Worm (Caenorhabditis elegans) whole organism, mixed stage, embryonic: ENCODE measurements around the gene Y45F10D.14.
A peak's percentile ranks its signal among the peaks of the same experiment; 100 is the strongest.

Source experiments
- M03D4.4 ChIP-seq: sonication (generic microtip); optimal IDR thresholded peaks from 2 replicates; lab custom pipeline; 2017; ENCODE audit warnings: mild to moderate bottlenecking, missing genetic modification characterization, missing compliant biosample characterization
- bed-3 ChIP-seq: fragments of 200-800 bp; sonication (Bioruptor generic); optimal IDR thresholded peaks from 3 replicates; lab custom pipeline; 2018; ENCODE audit warnings: mild to moderate bottlenecking, missing genetic modification characterization, moderate library complexity, missing compliant biosample characterization
- blmp-1 ChIP-seq: fragments of 150-350 bp; optimal IDR thresholded peaks from 2 replicates; lab custom pipeline; 2014; ENCODE audit warnings: missing biosample characterization, missing genetic modification characterization
- ceh-39 ChIP-seq: fragments of 150-350 bp; optimal IDR thresholded peaks from 2 replicates; lab custom pipeline; 2014; ENCODE audit warnings: missing biosample characterization, missing genetic modification characterization
- ceh-43 ChIP-seq: fragments of 200-800 bp; sonication (Bioruptor generic); optimal IDR thresholded peaks from 2 replicates; lab custom pipeline; 2018; ENCODE audit warnings: mild to moderate bottlenecking, missing genetic modification characterization, moderate library complexity, missing compliant biosample characterization
- ceh-83 ChIP-seq: fragments of 200-800 bp; sonication (Bioruptor generic); optimal IDR thresholded peaks from 2 replicates; lab custom pipeline; 2018; ENCODE audit warnings: mild to moderate bottlenecking, missing genetic modification characterization, missing compliant biosample characterization
- ces-1 ChIP-seq: fragments of 150-350 bp; optimal IDR thresholded peaks from 2 replicates; lab custom pipeline; 2014; ENCODE audit warnings: missing biosample characterization, missing genetic modification reagents, missing genetic modification characterization
- cnd-1 ChIP-seq: fragments of 200-800 bp; sonication (Bioruptor generic); optimal IDR thresholded peaks from 2 replicates; lab custom pipeline; 2018; ENCODE audit warnings: mild to moderate bottlenecking, missing genetic modification characterization, missing compliant biosample characterization
- drap-1 ChIP-seq: fragments of 200-800 bp; sonication (Bioruptor generic); optimal IDR thresholded peaks from 3 replicates; lab custom pipeline; 2018; ENCODE audit warnings: mild to moderate bottlenecking, missing genetic modification characterization, missing compliant biosample characterization
- elt-1 ChIP-seq: sonication (generic microtip); optimal IDR thresholded peaks from 2 replicates; lab custom pipeline; 2017; ENCODE audit warnings: missing genetic modification characterization, mild to moderate bottlenecking, missing compliant biosample characterization, antibody characterized with exemption, moderate library complexity, borderline replicate concordance; ENCODE audit not compliant: insufficient read depth
- elt-3 ChIP-seq: fragments of 150-350 bp; optimal IDR thresholded peaks from 2 replicates; lab custom pipeline; 2014; ENCODE audit warnings: missing biosample characterization, missing genetic modification characterization
- flh-1 ChIP-seq: fragments of 200-800 bp; sonication (Bioruptor generic); optimal IDR thresholded peaks from 2 replicates; lab custom pipeline; 2018; ENCODE audit warnings: mild to moderate bottlenecking, missing genetic modification characterization, moderate library complexity, missing compliant biosample characterization
- ham-2 ChIP-seq: fragments of 200-800 bp; sonication (Bioruptor generic); optimal IDR thresholded peaks from 2 replicates; lab custom pipeline; 2018; ENCODE audit warnings: mild to moderate bottlenecking, missing genetic modification characterization, missing compliant biosample characterization
- hlh-1 ChIP-seq: fragments of 150-350 bp; optimal IDR thresholded peaks from 2 replicates; lab custom pipeline; 2014; ENCODE audit warnings: missing biosample characterization, missing genetic modification reagents, missing genetic modification characterization
- lin-13 ChIP-seq: fragments of 150-350 bp; optimal IDR thresholded peaks from 2 replicates; lab custom pipeline; 2014; ENCODE audit warnings: missing biosample characterization, missing genetic modification characterization
- lin-32 ChIP-seq: fragments of 200-800 bp; sonication (Bioruptor generic); optimal IDR thresholded peaks from 2 replicates; lab custom pipeline; 2018; ENCODE audit warnings: mild to moderate bottlenecking, missing genetic modification characterization, missing compliant biosample characterization
- lsy-2 ChIP-seq: fragments of 150-350 bp; optimal IDR thresholded peaks from 2 replicates; lab custom pipeline; 2014; ENCODE audit warnings: missing biosample characterization, missing genetic modification characterization
- mab-5 ChIP-seq: fragments of 150-350 bp; optimal IDR thresholded peaks from 2 replicates; lab custom pipeline; 2014; ENCODE audit warnings: missing biosample characterization, missing genetic modification characterization
- mep-1 ChIP-seq: fragments of 150-350 bp; optimal IDR thresholded peaks from 2 replicates; lab custom pipeline; 2017; ENCODE audit warnings: missing biosample characterization, missing genetic modification reagents, missing genetic modification characterization, inconsistent platforms
- mls-2 ChIP-seq: sonication (generic microtip); optimal IDR thresholded peaks from 2 replicates; lab custom pipeline; 2016; ENCODE audit warnings: mild to moderate bottlenecking, missing genetic modification characterization, moderate library complexity, missing compliant biosample characterization
- nhr-12 ChIP-seq: fragments of 150-350 bp; optimal IDR thresholded peaks from 2 replicates; lab custom pipeline; 2014; ENCODE audit warnings: missing biosample characterization, missing genetic modification characterization
- nhr-2 ChIP-seq: fragments of 150-350 bp; optimal IDR thresholded peaks from 2 replicates; lab custom pipeline; 2014; ENCODE audit warnings: missing biosample characterization, missing genetic modification characterization
- nhr-237 ChIP-seq: fragments of 150-350 bp; optimal IDR thresholded peaks from 2 replicates; lab custom pipeline; 2014; ENCODE audit warnings: missing biosample characterization, missing genetic modification characterization
- nhr-28 ChIP-seq: fragments of 150-350 bp; optimal IDR thresholded peaks from 2 replicates; lab custom pipeline; 2014; ENCODE audit warnings: missing biosample characterization, missing genetic modification characterization
- nhr-76 ChIP-seq: sonication (generic microtip); optimal IDR thresholded peaks from 2 replicates; lab custom pipeline; 2017; ENCODE audit warnings: missing biosample characterization, missing genetic modification characterization
- pha-4 ChIP-seq: fragments of 150-350 bp; optimal IDR thresholded peaks from 2 replicates; lab custom pipeline; 2018; ENCODE audit warnings: missing biosample characterization, missing genetic modification reagents, missing genetic modification characterization
- sem-2 ChIP-seq: fragments of 200-800 bp; sonication (Bioruptor generic); optimal IDR thresholded peaks from 2 replicates; lab custom pipeline; 2018; ENCODE audit warnings: mild to moderate bottlenecking, missing genetic modification characterization, missing compliant biosample characterization
- snpc-4 ChIP-seq: fragments of 150-350 bp; optimal IDR thresholded peaks from 2 replicates; lab custom pipeline; 2014; ENCODE audit warnings: missing biosample characterization, missing genetic modification characterization
- sptf-1 ChIP-seq: sonication (generic microtip); optimal IDR thresholded peaks from 2 replicates; lab custom pipeline; 2017; ENCODE audit warnings: mild to moderate bottlenecking, missing genetic modification characterization, moderate library complexity, missing compliant biosample characterization
- tbx-8 ChIP-seq: fragments of 200-800 bp; sonication (Bioruptor generic); optimal IDR thresholded peaks from 2 replicates; lab custom pipeline; 2018; ENCODE audit warnings: mild to moderate bottlenecking, missing genetic modification characterization, moderate library complexity, missing compliant biosample characterization
- unc-120 ChIP-seq: sonication (generic microtip); optimal IDR thresholded peaks from 2 replicates; lab custom pipeline; 2017; ENCODE audit warnings: missing genetic modification characterization, missing compliant biosample characterization; ENCODE audit not compliant: poor library complexity, severe bottlenecking
- unc-39 ChIP-seq: fragments of 150-350 bp; optimal IDR thresholded peaks from 2 replicates; lab custom pipeline; 2014; ENCODE audit warnings: missing biosample characterization, missing genetic modification characterization
- unc-62 ChIP-seq: fragments of 150-350 bp; optimal IDR thresholded peaks from 2 replicates; lab custom pipeline; 2014; ENCODE audit warnings: missing biosample characterization, missing genetic modification reagents, missing genetic modification characterization
- zip-8 ChIP-seq: fragments of 150-350 bp; optimal IDR thresholded peaks from 2 replicates; lab custom pipeline; 2014; ENCODE audit warnings: missing biosample characterization, missing genetic modification characterization
- ztf-11 ChIP-seq: fragments of 150-350 bp; optimal IDR thresholded peaks from 2 replicates; lab custom pipeline; 2014; ENCODE audit warnings: missing biosample characterization, missing genetic modification characterization

Y45F10D.14 gene

DNA sequence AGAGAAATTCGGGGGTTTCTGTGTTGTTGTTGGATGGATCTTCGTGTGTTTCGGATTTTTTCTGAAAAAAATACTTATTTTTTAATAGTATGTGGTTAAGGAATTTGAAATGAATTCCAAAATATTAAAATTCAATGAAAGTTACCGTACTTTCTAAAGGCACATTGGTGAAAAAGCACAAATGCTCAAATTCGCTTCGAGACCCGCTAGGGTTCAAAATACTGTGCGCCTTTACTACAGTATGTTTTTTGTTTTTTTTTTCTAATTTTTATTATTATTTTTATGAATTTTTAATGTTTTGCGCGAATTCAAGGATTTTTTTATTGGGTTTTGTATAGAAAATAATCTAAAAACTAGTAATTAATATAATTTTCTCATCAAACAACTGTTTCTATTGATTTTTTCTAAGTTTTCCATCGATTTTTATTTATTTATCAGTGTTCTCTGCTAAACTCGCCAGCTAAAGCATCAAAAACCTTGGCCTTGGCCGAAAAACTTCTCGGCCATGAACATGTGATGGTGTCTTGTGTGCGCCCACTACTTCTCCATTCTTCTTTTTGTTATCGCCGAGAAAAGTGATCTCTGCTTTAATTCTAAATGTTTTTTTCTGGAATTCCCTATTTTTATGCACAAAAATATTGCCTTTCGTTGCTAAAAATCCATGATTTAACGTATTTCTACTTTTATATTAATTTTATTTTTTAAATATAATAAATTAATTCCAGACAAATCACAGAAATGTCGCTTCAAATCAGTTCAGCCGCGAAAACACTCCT lies 24.2 kb downstream of the Y45F10D.14 start, which contains the start of gene iscu-1:
Gene iscu-1, plus strand, starts transcription at position 726 of the 776 bp plus-strand sequence.
- TF ChIP-seq mep-1 (tag; lab: Kevin White, UChicago) (peak; percentile 4), ces-1 (peak; percentile 9), sptf-1 (peak; percentile 24), unc-62 (no peak)

DNA sequence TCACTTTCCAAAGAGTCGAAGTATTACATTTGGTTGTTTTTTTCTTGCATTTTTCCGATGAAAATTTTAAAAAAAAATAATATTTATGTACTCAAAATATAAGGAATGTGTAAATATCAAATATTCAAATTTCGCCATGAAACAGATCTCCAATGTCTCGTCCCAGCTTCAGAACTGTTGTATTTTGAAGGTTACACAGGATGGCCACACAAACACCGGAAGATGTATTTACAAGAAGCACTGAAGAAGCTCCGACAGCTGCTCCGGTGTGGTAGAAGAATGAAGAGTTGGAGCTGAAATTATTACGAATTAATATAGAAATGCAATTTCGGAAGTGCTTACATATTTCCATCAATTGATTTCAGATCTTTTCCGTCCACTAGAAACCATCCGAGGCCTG lies 25.3 kb downstream of the Y45F10D.14 start:
- no peak for TF ChIP-seq mep-1 (tag; lab: Kevin White, UChicago)
- no peak for TF ChIP-seq hlh-1 (tag; lab: Kevin White, UChicago)
- no peak for TF ChIP-seq ceh-83 (GFP tag; lab: Kevin White, UChicago)
- no peak for TF ChIP-seq unc-62
- TF ChIP-seq drap-1 (GFP tag; lab: Kevin White, UChicago), result no peak
- TF ChIP-seq pha-4 (tag; lab: Kevin White, UChicago), result no peak
- no peak for TF ChIP-seq unc-39 (tag; lab: Kevin White, UChicago)
- no peak for TF ChIP-seq nhr-2 (tag; lab: Kevin White, UChicago)

DNA sequence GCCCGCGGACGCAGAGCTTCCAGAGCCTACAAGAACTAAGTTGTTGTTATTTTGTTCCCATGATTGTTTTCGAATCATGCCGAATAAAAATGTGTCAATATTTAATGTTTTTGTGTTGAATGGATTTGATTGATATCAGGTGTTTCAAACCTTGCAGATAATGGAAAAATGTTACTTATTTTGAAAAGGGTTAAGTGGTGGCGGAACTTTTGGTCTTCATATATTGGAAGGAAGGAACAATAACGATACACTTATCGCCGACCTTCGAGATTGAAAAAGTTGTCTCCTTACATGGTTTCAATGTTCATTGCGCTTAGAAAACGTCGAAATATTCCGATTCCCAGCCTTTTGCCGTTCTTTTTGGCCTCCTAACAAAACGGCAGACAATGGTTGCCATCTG lies 28.9 kb downstream of the Y45F10D.14 start, which contains the start of gene gly-10:
Gene gly-10, plus strand, starts transcription at position 387 of the 400 bp plus-strand sequence.
- TF ChIP-seq mep-1 (tag; lab: Kevin White, UChicago), result no peak
- TF ChIP-seq elt-1 (tag; lab: Kevin White, UChicago), result no peak
- no peak for TF ChIP-seq unc-120 (tag; lab: Kevin White, UChicago)
- no peak for TF ChIP-seq nhr-2 (tag; lab: Kevin White, UChicago)
- no peak for TF ChIP-seq hlh-1 (tag; lab: Kevin White, UChicago)
- TF ChIP-seq flh-1 (GFP tag; lab: Kevin White, UChicago), result no peak
- no peak for TF ChIP-seq sem-2 (GFP tag; lab: Kevin White, UChicago)
- TF ChIP-seq tbx-8, result no peak
- no peak for TF ChIP-seq snpc-4 (tag; lab: Kevin White, UChicago)
- TF ChIP-seq nhr-76 (tag; lab: Kevin White, UChicago), result no peak

DNA sequence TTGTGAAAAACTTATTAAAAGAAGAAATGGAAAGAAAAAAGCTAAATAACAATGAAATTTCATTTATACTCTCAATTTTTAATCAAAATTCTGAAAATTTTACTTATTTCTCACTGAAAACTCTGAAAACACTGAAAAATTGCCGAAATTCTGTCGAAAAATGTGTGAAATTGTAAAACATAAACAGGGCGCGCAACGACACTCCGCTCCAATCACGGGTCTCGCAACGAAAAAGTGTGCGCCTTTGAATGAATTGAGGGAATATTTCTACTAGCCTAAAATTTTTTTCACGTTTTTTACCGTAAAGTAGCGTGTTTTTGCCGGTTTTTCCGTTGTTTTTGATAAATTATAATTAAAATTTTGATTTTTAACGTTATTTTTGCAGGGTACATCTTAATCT lies 30.1 kb downstream of the Y45F10D.14 start, which contains the start of gene rpl-18:
Gene rpl-18, plus strand, starts transcription at position 386 of the 400 bp plus-strand sequence.
- TF ChIP-seq snpc-4 (tag; lab: Kevin White, UChicago) (no peak), ham-2 (no peak), unc-120 (tag; lab: Kevin White, UChicago) (peak; percentile 30), unc-62 (no peak), nhr-237 (peak; percentile 45), flh-1 (GFP tag; lab: Kevin White, UChicago) (no peak), mls-2 (tag; lab: Kevin White, UChicago) (no peak), elt-1 (tag; lab: Kevin White, UChicago) (no peak), nhr-76 (tag; lab: Kevin White, UChicago) (no peak), mab-5 (no peak), M03D4.4 (tag; lab: Kevin White, UChicago) (no peak), nhr-2 (tag; lab: Kevin White, UChicago) (no peak), lsy-2 (tag; lab: Kevin White, UChicago) (peak; percentile 80), nhr-28 (tag; lab: Kevin White, UChicago) (no peak), lin-32 (no peak), lin-13 (tag; lab: Kevin White, UChicago) (peak; percentile 76), ceh-39 (tag; lab: Kevin White, UChicago) (peak; percentile 41), pha-4 (tag; lab: Kevin White, UChicago) (peak; percentile 54), unc-39 (tag; lab: Kevin White, UChicago) (no peak), tbx-8 (no peak), elt-3 (tag; lab: Kevin White, UChicago) (no peak), zip-8 (tag; lab: Kevin White, UChicago) (no peak), hlh-1 (tag; lab: Kevin White, UChicago) (peak; percentile 17), mep-1 (tag; lab: Kevin White, UChicago) (peak; percentile 23), blmp-1 (no peak), ces-1 (peak; percentile 67), ztf-11 (tag; lab: Kevin White, UChicago) (no peak), cnd-1 (tag; lab: Kevin White, UChicago) (no peak), sem-2 (GFP tag; lab: Kevin White, UChicago) (no peak), bed-3 (GFP tag; lab: Kevin White, UChicago) (no peak), ceh-43 (no peak), sptf-1 (no peak), drap-1 (GFP tag; lab: Kevin White, UChicago) (no peak), nhr-12 (tag; lab: Kevin White, UChicago) (no peak), ceh-83 (GFP tag; lab: Kevin White, UChicago) (no peak)
- TF ChIP-seq, all 35 proteins: peak for 9
